Fruit fly (Drosophila melanogaster) whole organism, prepupa: ENCODE results near the gene CG11069.
A peak's percentile ranks its signal among the peaks of the same experiment; 100 is the strongest.

Source experiments
- Blimp-1 ChIP-seq: fragments of 200-800 bp; sonication (Bioruptor generic); optimal IDR thresholded peaks from 3 replicates; lab custom pipeline; 2017; ENCODE audit warnings: missing biosample characterization, missing genetic modification characterization, mild to moderate bottlenecking, moderate library complexity, missing genetic modification reagents
- CG11294 ChIP-seq: fragments of 200-800 bp; sonication (Bioruptor generic); IDR thresholded peaks from 2 replicates; pipeline ENCODE4 v1.3.6; 2022; ENCODE audit warnings: missing biosample characterization, missing genetic modification characterization
- CG11762 ChIP-seq: fragments of 200-800 bp; sonication (Bioruptor generic); optimal IDR thresholded peaks from 3 replicates; lab custom pipeline; 2016; ENCODE audit warnings: missing biosample characterization, missing genetic modification characterization; ENCODE audit not compliant: insufficient read depth
- CG15336 ChIP-seq: fragments of 200-800 bp; sonication (Bioruptor generic); IDR thresholded peaks from 2 replicates; pipeline ENCODE4 v1.3.6; 2022; ENCODE audit warnings: missing biosample characterization, missing genetic modification characterization
- CG3032 ChIP-seq: fragments of 200-800 bp; optimal IDR thresholded peaks from 2 replicates; lab custom pipeline; 2019; ENCODE audit warnings: missing biosample characterization, mild to moderate bottlenecking, missing genetic modification characterization, moderate library complexity
- CG31627 ChIP-seq: fragments of 200-800 bp; sonication (Bioruptor generic); optimal IDR thresholded peaks from 3 replicates; lab custom pipeline; 2016; ENCODE audit warnings: missing biosample characterization, missing genetic modification characterization
- CG32006 ChIP-seq: fragments of 200-800 bp; sonication (Bioruptor generic); optimal IDR thresholded peaks from 3 replicates; lab custom pipeline; 2017; ENCODE audit warnings: missing biosample characterization, mild to moderate bottlenecking, missing genetic modification characterization
- CG34406 ChIP-seq: fragments of 200-800 bp; sonication (Bioruptor generic); optimal IDR thresholded peaks from 3 replicates; lab custom pipeline; 2016; ENCODE audit warnings: missing biosample characterization, missing genetic modification characterization
- CG3919 ChIP-seq: fragments of 200-800 bp; sonication (Bioruptor generic); optimal IDR thresholded peaks from 3 replicates; lab custom pipeline; 2016; ENCODE audit warnings: missing biosample characterization, missing genetic modification characterization
- CG4318 ChIP-seq: fragments of 200-800 bp; sonication (Bioruptor generic); optimal IDR thresholded peaks from 3 replicates; lab custom pipeline; 2017; ENCODE audit warnings: missing biosample characterization, mild to moderate bottlenecking, missing genetic modification characterization
- CG6163 ChIP-seq: fragments of 200-800 bp; sonication (Bioruptor generic); IDR thresholded peaks from 3 replicates; pipeline ENCODE4 v1.3.6; 2022; ENCODE audit warnings: missing biosample characterization, missing genetic modification characterization
- CG6792 ChIP-seq: fragments of 200-800 bp; sonication (Bioruptor generic); optimal IDR thresholded peaks from 3 replicates; lab custom pipeline; 2016; ENCODE audit warnings: missing biosample characterization, missing genetic modification characterization
- CG6854 ChIP-seq: fragments of 200-800 bp; sonication (Bioruptor generic); optimal IDR thresholded peaks from 2 replicates; lab custom pipeline; 2017; ENCODE audit warnings: missing biosample characterization, mild to moderate bottlenecking, missing genetic modification characterization
- CG7368 ChIP-seq: fragments of 200-800 bp; sonication (Bioruptor generic); optimal IDR thresholded peaks from 3 replicates; lab custom pipeline; 2016; ENCODE audit warnings: missing biosample characterization, missing genetic modification characterization
- CG8119 ChIP-seq: fragments of 200-800 bp; sonication (Bioruptor generic); IDR thresholded peaks from 3 replicates; pipeline ENCODE4 v1.3.6; 2022; ENCODE audit warnings: missing biosample characterization, missing genetic modification characterization
- CG8632 ChIP-seq: fragments of 200-800 bp; sonication (Bioruptor generic); optimal IDR thresholded peaks from 3 replicates; lab custom pipeline; 2016; ENCODE audit warnings: missing biosample characterization, missing genetic modification characterization
- Eip78C ChIP-seq: fragments of 200-800 bp; sonication (Bioruptor generic); peaks from one replicate; lab custom pipeline; 2016; ENCODE audit warnings: missing biosample characterization, missing genetic modification characterization
- Eip93F ChIP-seq: fragments of 200-800 bp; sonication (Bioruptor generic); optimal IDR thresholded peaks from 2 replicates; lab custom pipeline; 2016; ENCODE audit warnings: missing biosample characterization, mild to moderate bottlenecking, missing genetic modification characterization
- Ets96B ChIP-seq: fragments of 200-800 bp; optimal IDR thresholded peaks from 2 replicates; lab custom pipeline; 2019; ENCODE audit warnings: missing biosample characterization, mild to moderate bottlenecking, missing genetic modification characterization, moderate library complexity
- Gug ChIP-seq: fragments of 200-800 bp; sonication (Bioruptor generic); IDR thresholded peaks from 2 replicates; pipeline ENCODE4 v1.3.6; 2022; ENCODE audit warnings: missing biosample characterization, missing genetic modification characterization
- Hr39 ChIP-seq: fragments of 200-800 bp; sonication (Bioruptor generic); optimal IDR thresholded peaks from 2 replicates; lab custom pipeline; 2016; ENCODE audit warnings: missing biosample characterization, missing genetic modification characterization
- Hr4 ChIP-seq: fragments of 200-800 bp; sonication (Bioruptor generic); optimal IDR thresholded peaks from 3 replicates; lab custom pipeline; 2016; ENCODE audit warnings: missing biosample characterization, missing genetic modification characterization
- OdsH ChIP-seq: fragments of 200-800 bp; sonication (Bioruptor generic); optimal IDR thresholded peaks from 3 replicates; lab custom pipeline; 2016; ENCODE audit warnings: missing biosample characterization, missing genetic modification characterization
- Smox ChIP-seq: fragments of 200-800 bp; sonication (Bioruptor generic); optimal IDR thresholded peaks from 3 replicates; lab custom pipeline; 2016; ENCODE audit warnings: missing biosample characterization, missing genetic modification characterization
- Sox102F ChIP-seq: fragments of 200-800 bp; sonication (Bioruptor generic); optimal IDR thresholded peaks from 2 replicates; lab custom pipeline; 2016; ENCODE audit warnings: missing biosample characterization, mild to moderate bottlenecking, missing genetic modification characterization
- Sox14 ChIP-seq: fragments of 200-800 bp; sonication (Bioruptor generic); optimal IDR thresholded peaks from 3 replicates; lab custom pipeline; 2016; ENCODE audit warnings: missing biosample characterization, missing genetic modification characterization
- Sox15 ChIP-seq: fragments of 200-800 bp; sonication (Bioruptor generic); optimal IDR thresholded peaks from 3 replicates; lab custom pipeline; 2016; ENCODE audit warnings: missing biosample characterization, missing genetic modification characterization
- achi ChIP-seq: fragments of 200-800 bp; sonication (Bioruptor generic); optimal IDR thresholded peaks from 3 replicates; lab custom pipeline; 2016; ENCODE audit warnings: missing biosample characterization, missing genetic modification characterization
- acj6 ChIP-seq: fragments of 200-800 bp; sonication (Bioruptor generic); optimal IDR thresholded peaks from 3 replicates; lab custom pipeline; 2016; ENCODE audit warnings: missing biosample characterization, missing genetic modification characterization
- dac ChIP-seq: fragments of 200-800 bp; sonication (Bioruptor generic); optimal IDR thresholded peaks from 2 replicates; lab custom pipeline; 2017; ENCODE audit warnings: missing biosample characterization, mild to moderate bottlenecking, missing genetic modification characterization
- eg ChIP-seq: fragments of 200-800 bp; sonication (Bioruptor generic); IDR thresholded peaks from 3 replicates; pipeline ENCODE4 v1.3.6; 2022; ENCODE audit warnings: missing biosample characterization, missing genetic modification characterization
- esn ChIP-seq: fragments of 200-800 bp; sonication (Bioruptor generic); optimal IDR thresholded peaks from 2 replicates; lab custom pipeline; 2016; ENCODE audit warnings: missing biosample characterization, mild to moderate bottlenecking, missing genetic modification characterization, moderate library complexity
- fd59A ChIP-seq: fragments of 200-800 bp; sonication (Bioruptor generic); optimal IDR thresholded peaks from 2 replicates; lab custom pipeline; 2017; ENCODE audit warnings: missing biosample characterization, mild to moderate bottlenecking, missing genetic modification characterization, missing genetic modification reagents
- fd85E ChIP-seq: fragments of 200-800 bp; sonication (Bioruptor generic); optimal IDR thresholded peaks from 3 replicates; lab custom pipeline; 2016; ENCODE audit warnings: missing biosample characterization, missing genetic modification characterization
- fkh ChIP-seq: fragments of 200-800 bp; sonication (Bioruptor generic); optimal IDR thresholded peaks from 3 replicates; lab custom pipeline; 2017; ENCODE audit warnings: missing biosample characterization, mild to moderate bottlenecking, missing genetic modification characterization, moderate library complexity
- lz ChIP-seq: fragments of 200-800 bp; sonication (Bioruptor generic); optimal IDR thresholded peaks from 3 replicates; lab custom pipeline; 2016; ENCODE audit warnings: missing biosample characterization, missing genetic modification characterization
- net ChIP-seq: fragments of 200-800 bp; sonication (Bioruptor generic); optimal IDR thresholded peaks from 3 replicates; lab custom pipeline; 2016; ENCODE audit warnings: missing biosample characterization, missing genetic modification characterization
- pdm3 ChIP-seq: fragments of 200-800 bp; sonication (Bioruptor generic); optimal IDR thresholded peaks from 3 replicates; lab custom pipeline; 2016; ENCODE audit warnings: missing biosample characterization, missing genetic modification characterization
- spab ChIP-seq: fragments of 200-800 bp; sonication (Bioruptor generic); optimal IDR thresholded peaks from 2 replicates; lab custom pipeline; 2017; ENCODE audit warnings: missing biosample characterization, mild to moderate bottlenecking, missing genetic modification characterization, missing genetic modification reagents
- ss ChIP-seq, 2 experiments: fragments of 200-800 bp; sonication (Bioruptor generic); optimal IDR thresholded peaks; 2 replicates in 1 of 2; 3 replicates in 1 of 2; lab custom pipeline; 2017 to 2018; ENCODE audit warnings: mild to moderate bottlenecking in 2 of 2, missing biosample characterization in 2 of 2, missing genetic modification characterization in 2 of 2, moderate library complexity in 1 of 2
- svp ChIP-seq: fragments of 200-800 bp; sonication (Bioruptor generic); peaks from one replicate; lab custom pipeline; 2016; ENCODE audit warnings: missing biosample characterization, missing genetic modification characterization
- vri ChIP-seq: fragments of 200-800 bp; sonication (Bioruptor generic); optimal IDR thresholded peaks from 3 replicates; lab custom pipeline; 2016; ENCODE audit warnings: missing biosample characterization, mild to moderate bottlenecking, missing genetic modification characterization

The CG11069 gene

dm6 chr3R:24886470-24886869, 8.1 kb upstream of the CG11069 start (continued):
- TF ChIP-seq acj6, result no peak
- TF ChIP-seq Eip93F (GFP tag; lab: Kevin White, UChicago), result no peak
- peak; percentile 5 for TF ChIP-seq Blimp-1 (GFP tag; lab: Kevin White, UChicago)
- no peak for TF ChIP-seq spab
- TF ChIP-seq CG8632 (GFP tag; lab: Kevin White, UChicago), result peak; percentile 2
- TF ChIP-seq CG7368 (GFP tag; lab: Kevin White, UChicago), result peak; percentile 25
- TF ChIP-seq CG31627 (GFP tag; lab: Kevin White, UChicago), result no peak

dm6 chr3R:24888418-24888817, 6.1 kb upstream of the CG11069 start:
- peak; percentile 51 for TF ChIP-seq Blimp-1 (GFP tag; lab: Kevin White, UChicago)
- no peak for TF ChIP-seq ss (GFP tag; optimal IDR thresholded peaks at IDR 0.05; lab: Kevin White, UChicago)
- TF ChIP-seq, all 60 proteins: peak for 1

dm6 chr3R:24889303-24889892, 5.1 kb upstream of the CG11069 start:
- peak; percentile 30 for TF ChIP-seq fkh (GFP tag; lab: Kevin White, UChicago)
- TF ChIP-seq Eip78C (GFP tag; lab: Kevin White, UChicago), result peak; percentile 41
- TF ChIP-seq CG6854 (GFP tag; lab: Kevin White, UChicago), result peak; percentile 25
- TF ChIP-seq Blimp-1 (GFP tag; lab: Kevin White, UChicago), result no peak
- no peak for TF ChIP-seq fd85E (GFP tag; lab: Kevin White, UChicago)

dm6 chr3R:24890217-24890616, 4.3 kb upstream of the CG11069 start:
- TF ChIP-seq net (GFP tag; lab: Kevin White, UChicago), result no peak
- TF ChIP-seq fd59A (GFP tag; lab: Kevin White, UChicago), result no peak
- TF ChIP-seq CG34406 (GFP tag; lab: Kevin White, UChicago), result no peak
- TF ChIP-seq Hr4 (GFP tag; lab: Kevin White, UChicago), result no peak
- TF ChIP-seq vri (GFP tag; lab: Kevin White, UChicago), result no peak
- TF ChIP-seq eg (GFP tag; lab: Robert Waterston, UW), result no peak
- no peak for TF ChIP-seq esn
- TF ChIP-seq Ets96B, result no peak
- no peak for TF ChIP-seq CG31627 (GFP tag; lab: Kevin White, UChicago)
- TF ChIP-seq CG11294 (GFP tag; lab: Robert Waterston, UW), result no peak

- peak; percentile 71 for TF ChIP-seq CG32006 (GFP tag; lab: Kevin White, UChicago)
- no peak for TF ChIP-seq Sox102F
- TF ChIP-seq svp, result peak; percentile 37
- TF ChIP-seq achi, result peak; percentile 5
- peak; percentile 37 for TF ChIP-seq dac (GFP tag; lab: Kevin White, UChicago)
- TF ChIP-seq fkh (GFP tag; lab: Kevin White, UChicago), result no peak
- peak; percentile 14 for TF ChIP-seq CG6792 (GFP tag; lab: Kevin White, UChicago)
- peak; percentile 29; the same call in 1 of the 3 replicates for TF ChIP-seq eg (GFP tag; lab: Robert Waterston, UW)
- peak; percentile 47 for TF ChIP-seq CG4318
- TF ChIP-seq CG3919 (GFP tag; lab: Kevin White, UChicago), result no peak
- TF ChIP-seq pdm3 (GFP tag; lab: Kevin White, UChicago), result peak; percentile 38
- TF ChIP-seq Sox14 (GFP tag; lab: Kevin White, UChicago), result no peak
- no peak for TF ChIP-seq fd59A (GFP tag; lab: Kevin White, UChicago)
- TF ChIP-seq Ets96B, result no peak
- 0 out of 3 replicates have a peak, but pooled peaks have one; percentile 16 for TF ChIP-seq CG6163 (GFP tag; lab: Robert Waterston, UW)
- TF ChIP-seq net (GFP tag; lab: Kevin White, UChicago), result no peak
- TF ChIP-seq fd85E (GFP tag; lab: Kevin White, UChicago), result no peak
- no peak for TF ChIP-seq Smox
- no peak for TF ChIP-seq CG34406 (GFP tag; lab: Kevin White, UChicago)
- no peak for TF ChIP-seq Sox15 (GFP tag; lab: Kevin White, UChicago)
- peak; percentile 55; the same call in 2 of the 3 replicates for TF ChIP-seq CG8119 (GFP tag; lab: Robert Waterston, UW)
- TF ChIP-seq Eip78C (GFP tag; lab: Kevin White, UChicago), result peak; percentile 69
- peak; percentile 59 for TF ChIP-seq Hr4 (GFP tag; lab: Kevin White, UChicago)
- TF ChIP-seq Gug (GFP tag; lab: Robert Waterston, UW), result no peak
- peak; percentile 5 for TF ChIP-seq lz (GFP tag; lab: Kevin White, UChicago)
- no peak for TF ChIP-seq CG11762
- TF ChIP-seq CG15336 (GFP tag; lab: Robert Waterston, UW), result peak; percentile 67
- TF ChIP-seq CG3032, result no peak
- peak; percentile 35 for TF ChIP-seq OdsH (GFP tag; lab: Kevin White, UChicago)
- TF ChIP-seq CG6854 (GFP tag; lab: Kevin White, UChicago), result no peak
- TF ChIP-seq Hr39 (GFP tag; lab: Kevin White, UChicago), result peak; percentile 6
- no peak for TF ChIP-seq Blimp-1 (GFP tag; lab: Kevin White, UChicago)
Observed at dm6 chr3R:24890919-24891318, 3.6 kb upstream of the CG11069 start.
